Fruit fly (Drosophila melanogaster) whole organism, embryonic: ENCODE measurements around the gene CG32706.

Experiments used
- CG10267 ChIP-seq: fragments of 200-800 bp; sonication (Bioruptor generic); optimal IDR thresholded peaks from 2 replicates; lab custom pipeline; 2018; ENCODE audit warnings: missing biosample characterization, mild to moderate bottlenecking, missing genetic modification characterization, moderate library complexity
- CG10274 ChIP-seq: fragments of 200-800 bp; sonication (Bioruptor generic); optimal IDR thresholded peaks from 3 replicates; lab custom pipeline; 2017; ENCODE audit warnings: missing biosample characterization, mild to moderate bottlenecking, missing genetic modification characterization
- CG10959 ChIP-seq: fragments of 200-800 bp; sonication (Bioruptor generic); IDR thresholded peaks from 2 replicates; pipeline ENCODE4 v1.3.6; 2022; ENCODE audit warnings: missing biosample characterization, missing genetic modification characterization
- CG14441 ChIP-seq: fragments of 200-800 bp; sonication (Bioruptor generic); IDR thresholded peaks from 2 replicates; pipeline ENCODE4 v1.3.6; 2022; ENCODE audit warnings: missing biosample characterization, missing genetic modification characterization
- CG15514 ChIP-seq: fragments of 200-800 bp; sonication (Bioruptor generic); optimal IDR thresholded peaks from 3 replicates; lab custom pipeline; 2017; ENCODE audit warnings: missing biosample characterization, missing genetic modification characterization, mild to moderate bottlenecking, moderate library complexity, missing genetic modification reagents
- CG1603 ChIP-seq: fragments of 200-800 bp; sonication (Bioruptor generic); optimal IDR thresholded peaks from 2 replicates; lab custom pipeline; 2019; ENCODE audit warnings: missing biosample characterization, mild to moderate bottlenecking, missing genetic modification characterization, moderate library complexity
- CG17361 ChIP-seq: fragments of 200-800 bp; sonication (Bioruptor generic); IDR thresholded peaks from 3 replicates; pipeline ENCODE4 v1.3.6; 2022; ENCODE audit warnings: missing biosample characterization, missing genetic modification characterization
- CG17568 ChIP-seq: fragments of 200-800 bp; sonication (Bioruptor generic); optimal IDR thresholded peaks from 2 replicates; lab custom pipeline; 2018; ENCODE audit warnings: missing biosample characterization, mild to moderate bottlenecking, missing genetic modification characterization, moderate library complexity
- CG1832 ChIP-seq: fragments of 200-800 bp; sonication (Bioruptor generic); optimal IDR thresholded peaks from 2 replicates; lab custom pipeline; 2017; ENCODE audit warnings: missing biosample characterization, mild to moderate bottlenecking, missing genetic modification characterization, inconsistent platforms
- CG18619 ChIP-seq: fragments of 200-800 bp; sonication (Bioruptor generic); optimal IDR thresholded peaks from 3 replicates; lab custom pipeline; 2017; ENCODE audit warnings: missing biosample characterization, mild to moderate bottlenecking, missing genetic modification characterization
- CG31388 ChIP-seq: fragments of 200-800 bp; sonication (Bioruptor generic); optimal IDR thresholded peaks from 2 replicates; lab custom pipeline; 2016; ENCODE audit warnings: missing biosample characterization, missing genetic modification characterization
- CG3281 ChIP-seq: fragments of 200-800 bp; sonication (Bioruptor generic); optimal IDR thresholded peaks from 3 replicates; lab custom pipeline; 2017; ENCODE audit warnings: missing biosample characterization, mild to moderate bottlenecking, missing genetic modification characterization
- CG3995 ChIP-seq: fragments of 200-800 bp; sonication (Bioruptor generic); optimal IDR thresholded peaks from 3 replicates; lab custom pipeline; 2016; ENCODE audit warnings: missing biosample characterization, missing genetic modification characterization
- CG4404 ChIP-seq: fragments of 200-800 bp; sonication (Bioruptor generic); IDR thresholded peaks from 2 replicates; pipeline ENCODE4 v1.3.6; 2022; ENCODE audit warnings: missing biosample characterization, missing genetic modification characterization
- CG7745 ChIP-seq: fragments of 200-800 bp; sonication (Bioruptor generic); optimal IDR thresholded peaks from 2 replicates; lab custom pipeline; 2018; ENCODE audit warnings: missing biosample characterization, mild to moderate bottlenecking, missing genetic modification characterization, moderate library complexity
- CG8281 ChIP-seq: fragments of 200-800 bp; sonication (Bioruptor generic); optimal IDR thresholded peaks from 2 replicates; lab custom pipeline; 2018; ENCODE audit warnings: missing biosample characterization, mild to moderate bottlenecking, missing genetic modification characterization, moderate library complexity
- CG9797 ChIP-seq: fragments of 200-800 bp; sonication (Bioruptor generic); optimal IDR thresholded peaks from 3 replicates; lab custom pipeline; 2018; ENCODE audit warnings: missing biosample characterization, mild to moderate bottlenecking, missing genetic modification characterization
- Fer3 ChIP-seq: fragments of 200-800 bp; sonication (Bioruptor generic); optimal IDR thresholded peaks from 2 replicates; lab custom pipeline; 2018; ENCODE audit warnings: missing biosample characterization, mild to moderate bottlenecking, missing genetic modification characterization, moderate library complexity
- Gug ChIP-seq: fragments of 200-800 bp; sonication (Bioruptor generic); IDR thresholded peaks from 4 replicates; pipeline ENCODE4 v1.3.6; 2022; ENCODE audit warnings: missing biosample characterization, missing genetic modification characterization
- Hey ChIP-seq: fragments of 200-800 bp; sonication (Bioruptor generic); optimal IDR thresholded peaks from 3 replicates; lab custom pipeline; 2018; ENCODE audit warnings: missing biosample characterization, mild to moderate bottlenecking, missing genetic modification characterization
- HmgZ ChIP-seq: fragments of 200-800 bp; sonication (Bioruptor generic); optimal IDR thresholded peaks from 2 replicates; lab custom pipeline; 2018; ENCODE audit warnings: missing biosample characterization, mild to moderate bottlenecking, missing genetic modification characterization
- Hmr ChIP-seq: fragments of 200-800 bp; sonication (Bioruptor generic); optimal IDR thresholded peaks from 3 replicates; lab custom pipeline; 2017; ENCODE audit warnings: mild to moderate bottlenecking, missing biosample characterization, missing genetic modification reagents, missing genetic modification characterization
- Hmx ChIP-seq: fragments of 200-800 bp; sonication (Bioruptor generic); optimal IDR thresholded peaks from 2 replicates; lab custom pipeline; 2016; ENCODE audit warnings: missing biosample characterization, missing genetic modification characterization
- Oaz ChIP-seq: fragments of 200-800 bp; sonication (Bioruptor generic); IDR thresholded peaks from 2 replicates; pipeline ENCODE4 v1.3.6; 2022; ENCODE audit warnings: missing biosample characterization, missing genetic modification characterization
- Optix ChIP-seq: fragments of 200-800 bp; sonication (Bioruptor generic); IDR thresholded peaks from 3 replicates; pipeline ENCODE4 v1.3.6; 2022; ENCODE audit warnings: missing biosample characterization, missing genetic modification characterization
- Sox100B ChIP-seq: fragments of 200-800 bp; sonication (Bioruptor generic); optimal IDR thresholded peaks from 3 replicates; lab custom pipeline; 2018; ENCODE audit warnings: missing biosample characterization, mild to moderate bottlenecking, missing genetic modification characterization
- Xrp1 ChIP-seq: fragments of 200-800 bp; sonication (Bioruptor generic); IDR thresholded peaks from 2 replicates; pipeline ENCODE4 v1.3.6; 2022; ENCODE audit warnings: missing biosample characterization, missing genetic modification characterization
- YL-1 ChIP-seq: fragments of 200-800 bp; sonication (Bioruptor generic); optimal IDR thresholded peaks from 3 replicates; lab custom pipeline; 2017; ENCODE audit warnings: missing biosample characterization, mild to moderate bottlenecking, missing genetic modification characterization
- abd-A ChIP-seq: fragments of 200-800 bp; sonication (Bioruptor generic); optimal IDR thresholded peaks from 3 replicates; lab custom pipeline; 2019; ENCODE audit warnings: missing biosample characterization, mild to moderate bottlenecking, missing genetic modification characterization, moderate library complexity
- ase ChIP-seq: fragments of 200-800 bp; sonication (Bioruptor generic); IDR thresholded peaks from 3 replicates; pipeline ENCODE4 v1.3.6; 2022; ENCODE audit warnings: missing biosample characterization, missing genetic modification characterization
- bowl ChIP-seq: fragments of 200-800 bp; sonication (Bioruptor generic); IDR thresholded peaks from 2 replicates; pipeline ENCODE4 v1.3.6; 2022; ENCODE audit warnings: missing biosample characterization, missing genetic modification characterization
- btn ChIP-seq: fragments of 200-800 bp; sonication (Bioruptor generic); optimal IDR thresholded peaks from 2 replicates; lab custom pipeline; 2016; ENCODE audit warnings: missing biosample characterization, missing genetic modification characterization
- ci ChIP-seq: fragments of 200-800 bp; sonication (Bioruptor generic); IDR thresholded peaks from 3 replicates; pipeline ENCODE4 v1.3.6; 2022; ENCODE audit warnings: missing biosample characterization, missing genetic modification characterization
- ewg ChIP-seq: fragments of 200-800 bp; sonication (Bioruptor generic); optimal IDR thresholded peaks from 3 replicates; lab custom pipeline; 2017; ENCODE audit warnings: mild to moderate bottlenecking, missing biosample characterization, missing genetic modification reagents, missing genetic modification characterization
- gsb ChIP-seq: fragments of 200-800 bp; sonication (Bioruptor generic); IDR thresholded peaks from 2 replicates; pipeline ENCODE4 v1.3.6; 2022; ENCODE audit warnings: missing biosample characterization, missing genetic modification characterization
- her ChIP-seq: fragments of 200-800 bp; sonication (Bioruptor generic); optimal IDR thresholded peaks from 2 replicates; lab custom pipeline; 2016; ENCODE audit warnings: missing biosample characterization, missing genetic modification characterization
- jumu ChIP-seq: fragments of 200-800 bp; sonication (Bioruptor generic); optimal IDR thresholded peaks from 3 replicates; lab custom pipeline; 2016; ENCODE audit warnings: missing biosample characterization, missing genetic modification characterization
- maf-S ChIP-seq: fragments of 200-800 bp; sonication (Bioruptor generic); optimal IDR thresholded peaks from 2 replicates; lab custom pipeline; 2016; ENCODE audit warnings: missing biosample characterization, missing genetic modification characterization
- nerfin-1 ChIP-seq: fragments of 200-800 bp; sonication (Bioruptor generic); optimal IDR thresholded peaks from 3 replicates; lab custom pipeline; 2019; ENCODE audit warnings: missing biosample characterization, mild to moderate bottlenecking, missing genetic modification characterization, moderate library complexity
- oc ChIP-seq: fragments of 200-800 bp; sonication (Bioruptor generic); optimal IDR thresholded peaks from 2 replicates; lab custom pipeline; 2018; ENCODE audit warnings: missing biosample characterization, mild to moderate bottlenecking, missing genetic modification characterization, moderate library complexity
- pan ChIP-seq, 4 experiments: fragments of >200 bp in 3 of 4; fragments of 200-800 bp in 1 of 4; sonication (Bioruptor generic) in 1 of 4; optimal IDR thresholded peaks in 3 of 4; IDR thresholded peaks in 1 of 4; 2 replicates each; pipeline versions ENCODE4 v1.3.6 to Lab custom; 2017 to 2022; ENCODE audit warnings: missing biosample characterization in 2 of 4, missing genetic modification characterization in 2 of 4, mixed read lengths in 1 of 4
- pb ChIP-seq: fragments of 200-800 bp; sonication (Bioruptor generic); optimal IDR thresholded peaks from 3 replicates; lab custom pipeline; 2016; ENCODE audit warnings: missing biosample characterization, missing genetic modification characterization
- phol ChIP-seq: fragments of 200-800 bp; sonication (Bioruptor generic); optimal IDR thresholded peaks from 3 replicates; lab custom pipeline; 2018; ENCODE audit warnings: missing biosample characterization, mild to moderate bottlenecking, missing genetic modification characterization, moderate library complexity
- ro ChIP-seq: fragments of 200-800 bp; sonication (Bioruptor generic); IDR thresholded peaks from 2 replicates; pipeline ENCODE4 v1.3.6; 2022; ENCODE audit warnings: missing biosample characterization, missing genetic modification characterization
- run ChIP-seq: fragments of 200-800 bp; sonication (Bioruptor generic); optimal IDR thresholded peaks from 3 replicates; lab custom pipeline; 2018; ENCODE audit warnings: missing biosample characterization, mild to moderate bottlenecking, missing genetic modification characterization
- schlank ChIP-seq: fragments of 200-800 bp; sonication (Bioruptor generic); optimal IDR thresholded peaks from 2 replicates; lab custom pipeline; 2018; ENCODE audit warnings: missing biosample characterization, mild to moderate bottlenecking, missing genetic modification characterization
- toy ChIP-seq: fragments of 200-800 bp; sonication (Bioruptor generic); IDR thresholded peaks from 2 replicates; pipeline ENCODE4 v1.3.6; 2022; ENCODE audit warnings: missing biosample characterization, missing genetic modification characterization
- tx ChIP-seq: fragments of 200-800 bp; sonication (Bioruptor generic); optimal IDR thresholded peaks from 2 replicates; lab custom pipeline; 2016; ENCODE audit warnings: missing biosample characterization, missing genetic modification characterization
- vfl ChIP-seq: fragments of 200-800 bp; sonication (Bioruptor generic); optimal IDR thresholded peaks from 2 replicates; lab custom pipeline; 2016; ENCODE audit warnings: missing biosample characterization, missing genetic modification characterization

CG32706 gene

dm6 chrX:9136776-9137550 lies 50.0 kb downstream of the CG32706 start (continued):
- TF ChIP-seq CG8281 (tag; lab: Kevin White, UChicago) (peak; percentile 25), CG18619 (peak; percentile 4), CG1603 (peak; percentile 55), CG10274 (no peak), tx (GFP tag; lab: Kevin White, UChicago) (peak; percentile 33), nerfin-1 (tag; lab: Kevin White, UChicago) (no peak), Gug (GFP tag; lab: Robert Waterston, UW) (peak; percentile 23; the same call in 2 of the 4 replicates), CG10959 (no peak), Hmr (GFP tag; lab: Kevin White, UChicago) (peak; percentile 7), vfl (GFP tag; lab: Kevin White, UChicago) (no peak), jumu (GFP tag; lab: Kevin White, UChicago) (peak; percentile 24), Xrp1 (GFP tag; lab: Robert Waterston, UW) (peak; percentile 49; the same call in 1 of the 2 replicates), HmgZ (tag; lab: Kevin White, UChicago) (no peak), CG10267 (tag; lab: Kevin White, UChicago) (peak; percentile 30), CG7745 (tag; lab: Kevin White, UChicago) (no peak), CG1832 (GFP tag; lab: Kevin White, UChicago) (no peak), ase (GFP tag; lab: Robert Waterston, UW) (0 out of 3 replicates have a peak, but pooled peaks have one; percentile 24), Oaz (no peak), CG17568 (GFP tag; lab: Kevin White, UChicago) (no peak), CG14441 (GFP tag; lab: Robert Waterston, UW) (peak; percentile 47; the same call in 1 of the 2 replicates), Hmx (GFP tag; lab: Kevin White, UChicago) (no peak), run (tag; lab: Kevin White, UChicago) (peak; percentile 25), Hey (no peak), abd-A (no peak), pb (no peak), ci (GFP tag; lab: Robert Waterston, UW) (peak; percentile 59; the same call in 1 of the 3 replicates), Fer3 (tag; lab: Kevin White, UChicago) (peak; percentile 16), CG3281 (GFP tag; lab: Kevin White, UChicago) (peak; percentile 34), YL-1 (GFP tag; lab: Kevin White, UChicago) (no peak), toy (GFP tag; lab: Robert Waterston, UW) (no peak), phol (tag; lab: Kevin White, UChicago) (peak; percentile 58), oc (tag; lab: Kevin White, UChicago) (peak; percentile 40), pan (optimal IDR thresholded peaks at IDR 0.05; lab: Kevin White, UChicago) (no peak), pan (GFP tag; optimal IDR thresholded peaks at IDR 0.05 in 1 of 2, IDR thresholded peaks at IDR 0.05 in 1 of 2) (peak in 1 of 2 experiments; percentile 53), CG31388 (no peak), Optix (GFP tag; lab: Robert Waterston, UW) (no peak), ro (GFP tag; lab: Robert Waterston, UW) (no peak), CG17361 (GFP tag; lab: Robert Waterston, UW) (peak; percentile 65), CG15514 (GFP tag; lab: Kevin White, UChicago) (peak; percentile 26), CG4404 (GFP tag; lab: Robert Waterston, UW) (no peak), gsb (GFP tag; lab: Robert Waterston, UW) (no peak), her (GFP tag; lab: Kevin White, UChicago) (peak; percentile 8), Sox100B (GFP tag; lab: Kevin White, UChicago) (peak; percentile 16), CG9797 (GFP tag; lab: Kevin White, UChicago) (no peak), CG3995 (no peak), btn (GFP tag; lab: Kevin White, UChicago) (peak; percentile 28), maf-S (GFP tag; lab: Kevin White, UChicago) (peak; percentile 33), schlank (tag; lab: Kevin White, UChicago) (no peak), bowl (GFP tag; lab: Robert Waterston, UW) (no peak), ewg (GFP tag; lab: Kevin White, UChicago) (peak; percentile 44)
